Fruit fly (Drosophila melanogaster): ENCODE results near the gene CG10903.
A peak's percentile ranks its signal among the peaks of the same experiment; 100 is the strongest.

Gene CG10903

dm6 chr3R:8007595-8008255 is 22.5 kb upstream of the CG10903 start, which contains the start of gene CG2767:
CG2767 (minus strand) TSS chr3R:8008110.
- peak; percentile 20 for TF ChIP-seq Hnf4 (GFP tag; optimal IDR thresholded peaks at IDR 0.05)
- no peak for TF ChIP-seq sage (GFP tag; optimal IDR thresholded peaks at IDR 0.05)
- TF ChIP-seq rgr (GFP tag; optimal IDR thresholded peaks at IDR 0.05) = no peak
- TF ChIP-seq foxo (GFP tag; optimal IDR thresholded peaks at IDR 0.05) = no peak
- TF ChIP-seq pan (optimal IDR thresholded peaks at IDR 0.05) = no peak
- peak; percentile 45 for TF ChIP-seq Sp1 (GFP tag; optimal IDR thresholded peaks at IDR 0.05)
- no peak for TF ChIP-seq Rel (GFP tag; optimal IDR thresholded peaks at IDR 0.05)
- peak; percentile 48 for TF ChIP-seq Rel (tag; optimal IDR thresholded peaks at IDR 0.05)
- TF ChIP-seq Hr83 (GFP tag; optimal IDR thresholded peaks at IDR 0.05; ENCODE audit: poor library complexity, severe bottlenecking) = peak; percentile 11

dm6 chr3R:8009080-8009620 is 21.1 kb upstream of the CG10903 start, which contains the start of the genes CG11052 and CG3223:
CG11052 (minus strand) TSS chr3R:8009297.
CG3223 (plus strand) TSS chr3R:8009400.
- TF ChIP-seq Myc (optimal IDR thresholded peaks at IDR 0.05) (peak; percentile 62), Sp1 (GFP tag; optimal IDR thresholded peaks at IDR 0.05) (peak; percentile 15), CG32264 (GFP tag; optimal IDR thresholded peaks at IDR 0.05) (no peak), Vsx2 (GFP tag; optimal IDR thresholded peaks at IDR 0.05; ENCODE audit: partially characterized antibody) (no peak), Rel (GFP tag; optimal IDR thresholded peaks at IDR 0.05) (no peak), Rel (tag; optimal IDR thresholded peaks at IDR 0.05) (peak; percentile 92), dsf (GFP tag; optimal IDR thresholded peaks at IDR 0.05; ENCODE audit: borderline replicate concordance) (no peak), HLH106 (tag; optimal IDR thresholded peaks at IDR 0.05) (peak; percentile 15), h (GFP tag; optimal IDR thresholded peaks at IDR 0.05) (peak; percentile 8), Hnf4 (GFP tag; optimal IDR thresholded peaks at IDR 0.05) (peak; percentile 9), Mio (GFP tag; optimal IDR thresholded peaks at IDR 0.05) (no peak)

dm6 chr3R:8013121-8014009 is 16.8 kb upstream of the CG10903 start, which contains the start of the genes CG10435 and Pbp95:
CG10435 (minus strand) TSS chr3R:8013201.
Pbp95 (plus strand) TSS chr3R:8013791.
- peak; percentile 93 for TF ChIP-seq Vsx2 (GFP tag; optimal IDR thresholded peaks at IDR 0.05; ENCODE audit: partially characterized antibody)
- peak; percentile 81 for TF ChIP-seq woc (GFP tag; optimal IDR thresholded peaks at IDR 0.05)
- TF ChIP-seq Hnf4 (GFP tag; optimal IDR thresholded peaks at IDR 0.05) = peak; percentile 80
- TF ChIP-seq psq (GFP tag; optimal IDR thresholded peaks at IDR 0.05) = peak; percentile 39
- TF ChIP-seq CrebA (GFP tag; optimal IDR thresholded peaks at IDR 0.05; ENCODE audit: borderline replicate concordance) = no peak
- peak; percentile 38 for TF ChIP-seq HLH106 (tag; optimal IDR thresholded peaks at IDR 0.05)
- TF ChIP-seq Dif (GFP tag; optimal IDR thresholded peaks at IDR 0.05; ENCODE audit: partially characterized antibody) = peak; percentile 7
- TF ChIP-seq Myc (optimal IDR thresholded peaks at IDR 0.05) = peak; percentile 67
- TF ChIP-seq foxo (GFP tag; optimal IDR thresholded peaks at IDR 0.05) = peak in 1 of 2 experiments; percentile 72
- no peak for TF ChIP-seq Rel (GFP tag; optimal IDR thresholded peaks at IDR 0.05)
- no peak for TF ChIP-seq Rel (tag; optimal IDR thresholded peaks at IDR 0.05)
- peak; percentile 28 for TF ChIP-seq OdsH (GFP tag; optimal IDR thresholded peaks at IDR 0.05)
- no peak for TF ChIP-seq Mio (GFP tag; optimal IDR thresholded peaks at IDR 0.05)
- TF ChIP-seq Hr83 (GFP tag; optimal IDR thresholded peaks at IDR 0.05; ENCODE audit: poor library complexity, severe bottlenecking) = peak; percentile 86
- peak; percentile 52 for TF ChIP-seq ey (GFP tag; optimal IDR thresholded peaks at IDR 0.05)
- TF ChIP-seq usp (GFP tag; optimal IDR thresholded peaks at IDR 0.05) = no peak
- no peak for TF ChIP-seq brk (GFP tag; optimal IDR thresholded peaks at IDR 0.05)
- TF ChIP-seq h (GFP tag; optimal IDR thresholded peaks at IDR 0.05) = peak; percentile 62
- peak; percentile 55 for TF ChIP-seq jim (GFP tag; optimal IDR thresholded peaks at IDR 0.05)
- TF ChIP-seq dsf (GFP tag; optimal IDR thresholded peaks at IDR 0.05; ENCODE audit: borderline replicate concordance) = peak; percentile 19

- no peak for TF ChIP-seq usp (GFP tag; optimal IDR thresholded peaks at IDR 0.05)
- no peak for TF ChIP-seq woc (GFP tag; optimal IDR thresholded peaks at IDR 0.05)
- no peak for TF ChIP-seq Sp1 (GFP tag; optimal IDR thresholded peaks at IDR 0.05)
- no peak for TF ChIP-seq CG32264 (GFP tag; optimal IDR thresholded peaks at IDR 0.05)
- no peak for TF ChIP-seq Hnf4 (GFP tag; optimal IDR thresholded peaks at IDR 0.05)
- TF ChIP-seq Hr83 (GFP tag; optimal IDR thresholded peaks at IDR 0.05; ENCODE audit: poor library complexity, severe bottlenecking) = no peak
- TF ChIP-seq GATAd (GFP tag; optimal IDR thresholded peaks at IDR 0.05) = no peak
These were observed 3.7 kb upstream of the CG10903 start for dm6 chr3R:8026515-8026914.
